Fruit fly (Drosophila melanogaster) whole organism, embryonic: ENCODE data around the gene da.

Experiments used
- Adf1 ChIP-seq: fragments of 200-800 bp; sonication (Bioruptor generic); IDR thresholded peaks from 2 replicates; pipeline ENCODE4 v1.3.6; 2022; ENCODE audit warnings: missing biosample characterization, missing genetic modification characterization
- Aef1 ChIP-seq: fragments of 200-800 bp; sonication (Bioruptor generic); IDR thresholded peaks from 3 replicates; pipeline ENCODE4 v1.3.6; 2022; ENCODE audit warnings: missing biosample characterization, missing genetic modification characterization
- Atf3 ChIP-seq: fragments of 200-800 bp; sonication (Bioruptor generic); optimal IDR thresholded peaks from 3 replicates; lab custom pipeline; 2016; ENCODE audit warnings: missing biosample characterization, missing genetic modification characterization
- CG10274 ChIP-seq: fragments of 200-800 bp; sonication (Bioruptor generic); optimal IDR thresholded peaks from 3 replicates; lab custom pipeline; 2017; ENCODE audit warnings: missing biosample characterization, mild to moderate bottlenecking, missing genetic modification characterization
- CG10979 ChIP-seq: fragments of 200-800 bp; sonication (Bioruptor generic); optimal IDR thresholded peaks from 2 replicates; lab custom pipeline; 2018; ENCODE audit warnings: missing biosample characterization, mild to moderate bottlenecking, missing genetic modification characterization, moderate library complexity
- CG12299 ChIP-seq: fragments of 200-800 bp; sonication (Bioruptor generic); optimal IDR thresholded peaks from 2 replicates; lab custom pipeline; 2018; ENCODE audit warnings: missing biosample characterization, mild to moderate bottlenecking, missing genetic modification characterization
- CG12391 ChIP-seq: fragments of 200-800 bp; sonication (Bioruptor generic); optimal IDR thresholded peaks from 3 replicates; lab custom pipeline; 2018; ENCODE audit warnings: missing biosample characterization, mild to moderate bottlenecking, missing genetic modification characterization, moderate library complexity
- CG14014 ChIP-seq: fragments of 200-800 bp; sonication (Bioruptor generic); IDR thresholded peaks from 2 replicates; pipeline ENCODE4 v1.3.6; 2022; ENCODE audit warnings: missing biosample characterization, missing genetic modification characterization
- CG1529 ChIP-seq: fragments of 200-800 bp; sonication (Bioruptor generic); optimal IDR thresholded peaks from 3 replicates; lab custom pipeline; 2018; ENCODE audit warnings: missing biosample characterization, missing genetic modification characterization
- CG1603 ChIP-seq: fragments of 200-800 bp; sonication (Bioruptor generic); optimal IDR thresholded peaks from 2 replicates; lab custom pipeline; 2019; ENCODE audit warnings: missing biosample characterization, mild to moderate bottlenecking, missing genetic modification characterization, moderate library complexity
- CG17385 ChIP-seq: fragments of 200-800 bp; sonication (Bioruptor generic); optimal IDR thresholded peaks from 3 replicates; lab custom pipeline; 2018; ENCODE audit warnings: missing biosample characterization, mild to moderate bottlenecking, missing genetic modification characterization
- CG1792 ChIP-seq: fragments of 200-800 bp; sonication (Bioruptor generic); optimal IDR thresholded peaks from 2 replicates; lab custom pipeline; 2016; ENCODE audit warnings: missing biosample characterization, missing genetic modification characterization
- CG33213 ChIP-seq: fragments of 200-800 bp; sonication (Bioruptor generic); optimal IDR thresholded peaks from 3 replicates; lab custom pipeline; 2016; ENCODE audit warnings: missing biosample characterization, missing genetic modification characterization
- CG34376 ChIP-seq: fragments of 200-800 bp; sonication (Bioruptor generic); optimal IDR thresholded peaks from 2 replicates; lab custom pipeline; 2018; ENCODE audit warnings: missing biosample characterization, mild to moderate bottlenecking, missing genetic modification characterization
- CG3838 ChIP-seq: fragments of 200-800 bp; sonication (Bioruptor generic); optimal IDR thresholded peaks from 3 replicates; lab custom pipeline; 2016; ENCODE audit warnings: missing biosample characterization, missing genetic modification characterization
- CG6813 ChIP-seq: fragments of 200-800 bp; sonication (Bioruptor generic); optimal IDR thresholded peaks from 2 replicates; lab custom pipeline; 2017; ENCODE audit warnings: missing biosample characterization, missing genetic modification characterization, mild to moderate bottlenecking, moderate library complexity, missing genetic modification reagents
- CG7987 ChIP-seq: fragments of 200-800 bp; sonication (Bioruptor generic); optimal IDR thresholded peaks from 2 replicates; lab custom pipeline; 2018; ENCODE audit warnings: missing biosample characterization, mild to moderate bottlenecking, missing genetic modification characterization, moderate library complexity
- Chrac-16 ChIP-seq: fragments of 200-800 bp; sonication (Bioruptor generic); optimal IDR thresholded peaks from 3 replicates; lab custom pipeline; 2016; ENCODE audit warnings: missing biosample characterization, missing genetic modification characterization
- D ChIP-seq, 2 experiments: fragments of 200-800 bp in 1 of 2; fragments of >200 bp in 1 of 2; sonication (Bioruptor generic) in 1 of 2; optimal IDR thresholded peaks; 2 replicates in 1 of 2; 3 replicates in 1 of 2; lab custom pipeline; 2017; ENCODE audit warnings: mild to moderate bottlenecking in 1 of 2, missing biosample characterization in 1 of 2, missing genetic modification characterization in 1 of 2, missing genetic modification reagents in 1 of 2
- Dad ChIP-seq: fragments of 200-800 bp; sonication (Bioruptor generic); optimal IDR thresholded peaks from 3 replicates; lab custom pipeline; 2016; ENCODE audit warnings: missing biosample characterization, missing genetic modification characterization
- E2f2 ChIP-seq: fragments of 200-800 bp; sonication (Bioruptor generic); IDR thresholded peaks from 2 replicates; pipeline ENCODE4 v1.3.6; 2022; ENCODE audit warnings: missing biosample characterization, missing genetic modification characterization
- Hmx ChIP-seq: fragments of 200-800 bp; sonication (Bioruptor generic); optimal IDR thresholded peaks from 2 replicates; lab custom pipeline; 2016; ENCODE audit warnings: missing biosample characterization, missing genetic modification characterization
- Hsf ChIP-seq: fragments of 200-800 bp; sonication (Bioruptor generic); optimal IDR thresholded peaks from 3 replicates; lab custom pipeline; 2016; ENCODE audit warnings: missing biosample characterization, missing genetic modification characterization
- Max ChIP-seq: fragments of 200-800 bp; sonication (Bioruptor generic); optimal IDR thresholded peaks from 2 replicates; lab custom pipeline; 2016; ENCODE audit warnings: missing biosample characterization, mild to moderate bottlenecking, missing genetic modification characterization
- NfI ChIP-seq: fragments of 200-800 bp; sonication (Bioruptor generic); optimal IDR thresholded peaks from 3 replicates; lab custom pipeline; 2018; ENCODE audit warnings: missing biosample characterization, mild to moderate bottlenecking, missing genetic modification characterization, moderate library complexity
- Ravus ChIP-seq: fragments of 200-800 bp; sonication (Bioruptor generic); IDR thresholded peaks from 2 replicates; pipeline ENCODE4 v1.3.6; 2022; ENCODE audit warnings: missing biosample characterization, missing genetic modification characterization
- Side ChIP-seq: fragments of 200-800 bp; sonication (Bioruptor generic); optimal IDR thresholded peaks from 2 replicates; lab custom pipeline; 2016; ENCODE audit warnings: missing biosample characterization, missing genetic modification characterization
- Sox100B ChIP-seq: fragments of 200-800 bp; sonication (Bioruptor generic); optimal IDR thresholded peaks from 3 replicates; lab custom pipeline; 2018; ENCODE audit warnings: missing biosample characterization, mild to moderate bottlenecking, missing genetic modification characterization
- Sry-δ ChIP-seq: fragments of 200-800 bp; sonication (Bioruptor generic); optimal IDR thresholded peaks from 2 replicates; lab custom pipeline; 2016; ENCODE audit warnings: missing biosample characterization, missing genetic modification characterization
- Tbp ChIP-seq: fragments of >200 bp; optimal IDR thresholded peaks from 2 replicates; lab custom pipeline; 2018; ENCODE audit warnings: missing biosample characterization, missing genetic modification characterization
- Vsx1 ChIP-seq: fragments of 200-800 bp; sonication (Bioruptor generic); optimal IDR thresholded peaks from 2 replicates; lab custom pipeline; 2017; ENCODE audit warnings: missing biosample characterization, mild to moderate bottlenecking, missing genetic modification characterization, missing genetic modification reagents
- YL-1 ChIP-seq: fragments of 200-800 bp; sonication (Bioruptor generic); optimal IDR thresholded peaks from 3 replicates; lab custom pipeline; 2017; ENCODE audit warnings: missing biosample characterization, mild to moderate bottlenecking, missing genetic modification characterization
- amos ChIP-seq: fragments of 200-800 bp; sonication (Bioruptor generic); IDR thresholded peaks from 2 replicates; pipeline ENCODE4 v1.3.6; 2022; ENCODE audit warnings: missing biosample characterization, missing genetic modification characterization; ENCODE audit not compliant: partially characterized antibody
- ase ChIP-seq: fragments of 200-800 bp; sonication (Bioruptor generic); IDR thresholded peaks from 3 replicates; pipeline ENCODE4 v1.3.6; 2022; ENCODE audit warnings: missing biosample characterization, missing genetic modification characterization
- ash1 ChIP-seq: fragments of 200-800 bp; sonication (Bioruptor generic); optimal IDR thresholded peaks from 2 replicates; lab custom pipeline; 2018; ENCODE audit warnings: missing biosample characterization, mild to moderate bottlenecking, missing genetic modification characterization
- btn ChIP-seq: fragments of 200-800 bp; sonication (Bioruptor generic); optimal IDR thresholded peaks from 2 replicates; lab custom pipeline; 2016; ENCODE audit warnings: missing biosample characterization, missing genetic modification characterization
- da ChIP-seq: fragments of 200-800 bp; sonication (Bioruptor generic); optimal IDR thresholded peaks from 2 replicates; lab custom pipeline; 2016; ENCODE audit warnings: missing biosample characterization, missing genetic modification characterization
- danr ChIP-seq: fragments of 200-800 bp; sonication (Bioruptor generic); IDR thresholded peaks from 2 replicates; pipeline ENCODE4 v1.3.6; 2022; ENCODE audit warnings: missing biosample characterization, missing genetic modification characterization
- dmrt11E ChIP-seq: fragments of 200-800 bp; sonication (Bioruptor generic); optimal IDR thresholded peaks from 3 replicates; lab custom pipeline; 2018; ENCODE audit warnings: missing biosample characterization, mild to moderate bottlenecking, missing genetic modification characterization, moderate library complexity
- fd64A ChIP-seq: fragments of 200-800 bp; sonication (Bioruptor generic); optimal IDR thresholded peaks from 3 replicates; lab custom pipeline; 2018; ENCODE audit warnings: missing biosample characterization, mild to moderate bottlenecking, missing genetic modification characterization
- gce ChIP-seq: fragments of 200-800 bp; sonication (Bioruptor generic); IDR thresholded peaks from 3 replicates; pipeline ENCODE4 v1.3.6; 2022; ENCODE audit warnings: missing biosample characterization, missing genetic modification characterization
- grn ChIP-seq: fragments of 200-800 bp; sonication (Bioruptor generic); optimal IDR thresholded peaks from 3 replicates; lab custom pipeline; 2017; ENCODE audit warnings: missing biosample characterization, missing genetic modification characterization
- ham ChIP-seq: fragments of 200-800 bp; sonication (Bioruptor generic); IDR thresholded peaks from 2 replicates; pipeline ENCODE4 v1.3.6; 2022; ENCODE audit warnings: missing biosample characterization, missing genetic modification characterization
- mirr ChIP-seq: fragments of 200-800 bp; sonication (Bioruptor generic); optimal IDR thresholded peaks from 3 replicates; lab custom pipeline; 2018; ENCODE audit warnings: missing biosample characterization, mild to moderate bottlenecking, missing genetic modification characterization
- p53 ChIP-seq: fragments of 200-800 bp; sonication (Bioruptor generic); optimal IDR thresholded peaks from 2 replicates; lab custom pipeline; 2016; ENCODE audit warnings: missing biosample characterization, missing genetic modification characterization
- row ChIP-seq: fragments of 200-800 bp; sonication (Bioruptor generic); IDR thresholded peaks from 3 replicates; pipeline ENCODE4 v1.3.6; 2022; ENCODE audit warnings: missing biosample characterization, missing genetic modification characterization
- so ChIP-seq: fragments of 200-800 bp; sonication (Bioruptor generic); IDR thresholded peaks from 3 replicates; pipeline ENCODE4 v1.3.6; 2022; ENCODE audit warnings: missing biosample characterization, missing genetic modification characterization
- sob ChIP-seq: fragments of 200-800 bp; sonication (Bioruptor generic); IDR thresholded peaks from 2 replicates; pipeline ENCODE4 v1.3.6; 2022; ENCODE audit warnings: missing biosample characterization, missing genetic modification characterization
- tll ChIP-seq, 2 experiments: fragments of 200-800 bp in 1 of 2; fragments of >200 bp in 1 of 2; sonication (Bioruptor generic) in 1 of 2; optimal IDR thresholded peaks; 2 replicates each; lab custom pipeline; 2017 to 2019; ENCODE audit warnings: missing biosample characterization in 2 of 2, missing genetic modification characterization in 2 of 2, mild to moderate bottlenecking in 1 of 2, moderate library complexity in 1 of 2
- trh ChIP-seq: fragments of 200-800 bp; sonication (Bioruptor generic); optimal IDR thresholded peaks from 2 replicates; lab custom pipeline; 2016; ENCODE audit warnings: missing biosample characterization, missing genetic modification characterization

The da gene

DNA sequence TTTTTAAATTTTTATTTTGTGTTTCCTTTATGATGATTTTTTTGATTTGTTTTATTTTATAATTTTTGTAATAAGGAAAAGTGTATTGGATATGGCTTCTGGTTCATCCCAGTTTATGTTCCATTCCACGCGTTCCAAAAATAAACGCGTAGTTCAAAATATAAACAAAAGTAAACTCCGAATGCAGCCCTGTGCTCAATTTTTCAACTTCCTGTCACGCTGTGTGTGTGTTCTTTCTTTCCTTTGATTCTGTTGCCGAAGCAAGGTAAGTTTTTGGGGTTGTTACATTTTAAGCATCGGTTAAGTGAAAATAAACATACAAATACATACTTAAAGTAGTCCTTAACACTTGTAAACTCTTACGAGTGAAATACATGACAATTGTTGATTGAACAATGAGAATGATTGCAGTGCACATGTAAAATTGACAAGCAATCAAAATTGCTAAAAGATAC, 20.2 kb downstream of the da start, which contains the start of the genes Ip259 and RpS27A (continued):
- peak; percentile 68 for TF ChIP-seq CG12391 (tag; lab: Kevin White, UChicago)
- TF ChIP-seq fd64A (GFP tag; lab: Kevin White, UChicago), result peak; percentile 66
- peak; percentile 84 for TF ChIP-seq sob (GFP tag; lab: Robert Waterston, UW)
- peak; percentile 60 for TF ChIP-seq trh (GFP tag; lab: Kevin White, UChicago)
- peak; percentile 54; the same call in 2 of the 3 replicates for TF ChIP-seq Aef1 (GFP tag; lab: Robert Waterston, UW)
- peak; percentile 83 for TF ChIP-seq CG6813
- no peak for TF ChIP-seq Tbp (GFP tag; lab: Kevin White, UChicago)
- TF ChIP-seq gce, result peak; percentile 83; the same call in 2 of the 3 replicates
- TF ChIP-seq Vsx1, result peak; percentile 61
- no peak for TF ChIP-seq Ravus (GFP tag; lab: Robert Waterston, UW)
- peak; percentile 65; the same call in 2 of the 3 replicates for TF ChIP-seq ase (GFP tag; lab: Robert Waterston, UW)
- peak; percentile 53; the same call in 1 of the 3 replicates for TF ChIP-seq so (GFP tag; lab: Robert Waterston, UW)
- peak; percentile 64 for TF ChIP-seq CG12299 (tag; lab: Kevin White, UChicago)
- TF ChIP-seq Atf3 (GFP tag; lab: Kevin White, UChicago), result peak; percentile 61
- TF ChIP-seq CG1792, result peak; percentile 15
- TF ChIP-seq Hmx (GFP tag; lab: Kevin White, UChicago), result peak; percentile 6
- TF ChIP-seq Hsf (GFP tag; lab: Kevin White, UChicago), result peak; percentile 80
- TF ChIP-seq Chrac-16 (GFP tag; lab: Kevin White, UChicago), result peak; percentile 52
- peak; percentile 81 for TF ChIP-seq row
- peak; percentile 86 for TF ChIP-seq Max (GFP tag; lab: Kevin White, UChicago)
- TF ChIP-seq E2f2 (GFP tag; lab: Robert Waterston, UW), result peak; percentile 27; the same call in 1 of the 2 replicates
- peak; percentile 79 for TF ChIP-seq mirr (GFP tag; lab: Kevin White, UChicago)
- peak; percentile 93 for TF ChIP-seq NfI
- TF ChIP-seq p53 (GFP tag; lab: Kevin White, UChicago), result peak; percentile 62
- TF ChIP-seq D (optimal IDR thresholded peaks at IDR 0.05; lab: Kevin White, UChicago), result no peak
- peak; percentile 62 for TF ChIP-seq D (GFP tag; optimal IDR thresholded peaks at IDR 0.05; lab: Kevin White, UChicago)
- peak; percentile 81 for TF ChIP-seq CG17385 (GFP tag; lab: Kevin White, UChicago)
- peak; percentile 40; the same call in 1 of the 2 replicates for TF ChIP-seq danr (GFP tag; lab: Robert Waterston, UW)
- no peak for TF ChIP-seq ham (GFP tag; lab: Robert Waterston, UW)
- peak; percentile 66 for TF ChIP-seq Sox100B (GFP tag; lab: Kevin White, UChicago)
- peak; percentile 71 for TF ChIP-seq dmrt11E
- TF ChIP-seq CG1603 (tag; lab: Kevin White, UChicago), result peak; percentile 100
- TF ChIP-seq ash1 (GFP tag; lab: Kevin White, UChicago), result no peak
- TF ChIP-seq CG14014 (GFP tag; lab: Robert Waterston, UW), result peak; percentile 65; the same call in 1 of the 2 replicates
- peak; percentile 27 for TF ChIP-seq CG10274 (GFP tag; lab: Kevin White, UChicago)
- TF ChIP-seq Side (GFP tag; lab: Kevin White, UChicago), result peak; percentile 75
- TF ChIP-seq da (GFP tag; lab: Kevin White, UChicago), result peak; percentile 95
- no peak for TF ChIP-seq CG3838
- TF ChIP-seq grn (GFP tag; lab: Kevin White, UChicago), result no peak
- peak; percentile 32 for TF ChIP-seq btn (GFP tag; lab: Kevin White, UChicago)
- peak; percentile 50 for TF ChIP-seq Sry-δ
- TF ChIP-seq CG33213, result peak; percentile 88
- TF ChIP-seq CG1529, result peak; percentile 55
- no peak for TF ChIP-seq tll (GFP tag; optimal IDR thresholded peaks at IDR 0.05; lab: Kevin White, UChicago)
- TF ChIP-seq YL-1 (GFP tag; lab: Kevin White, UChicago), result peak; percentile 93
- peak; percentile 65 for TF ChIP-seq Dad (GFP tag; lab: Kevin White, UChicago)
- peak; percentile 91 for TF ChIP-seq CG7987
- TF ChIP-seq CG34376 (GFP tag; lab: Kevin White, UChicago), result peak; percentile 90
- TF ChIP-seq CG10979 (tag; lab: Kevin White, UChicago), result peak; percentile 57
- peak; percentile 37 for TF ChIP-seq Adf1 (GFP tag; lab: Robert Waterston, UW)
- peak; percentile 38; the same call in 1 of the 2 replicates for TF ChIP-seq amos
